Worm (Caenorhabditis elegans): ENCODE results near the gene Y55F3AM.21.
A peak's percentile ranks its signal among the peaks of the same experiment; 100 is the strongest.

The Y55F3AM.21 gene

ce11 chrIV:1093870-1094564 is 42.5 kb upstream of the Y55F3AM.21 start, which contains the start of the genes cct-8 and Y55F3AR.2 (continued):
- TF ChIP-seq pha-4 (GFP tag; IDR thresholded peaks at IDR 0.05): peak; percentile 97
- peak; percentile 19 for TF ChIP-seq pha-4 (tag; optimal IDR thresholded peaks at IDR 0.05)
- TF ChIP-seq dmd-8 (GFP tag; IDR thresholded peaks at IDR 0.05): no peak
- peak in 1 of 2 experiments; percentile 65 for TF ChIP-seq mdl-1 (tag; optimal IDR thresholded peaks at IDR 0.05)
- peak; percentile 95 for TF ChIP-seq spr-1 (tag; optimal IDR thresholded peaks at IDR 0.05)
- peak; percentile 81 for TF ChIP-seq nhr-10 (tag; optimal IDR thresholded peaks at IDR 0.05)
- TF ChIP-seq dve-1 (tag; optimal IDR thresholded peaks at IDR 0.05; ENCODE audit: insufficient read depth): peak; percentile 99
- TF ChIP-seq lin-38 (GFP tag; IDR thresholded peaks at IDR 0.05): peak; percentile 97
- no peak for TF ChIP-seq ceh-82 (tag; optimal IDR thresholded peaks at IDR 0.05)
- TF ChIP-seq hlh-30 (tag; optimal IDR thresholded peaks at IDR 0.05; ENCODE audit: insufficient read depth): peak; percentile 92
- peak; percentile 83 for TF ChIP-seq aha-1 (tag)
- peak; percentile 81 for TF ChIP-seq nhr-25 (tag; optimal IDR thresholded peaks at IDR 0.05; ENCODE audit: borderline replicate concordance, insufficient read depth)
- no peak for TF ChIP-seq egl-27 (tag; optimal IDR thresholded peaks at IDR 0.05)
- TF ChIP-seq ctbp-1 (GFP tag; IDR thresholded peaks at IDR 0.05): peak; percentile 97
- TF ChIP-seq mxl-3 (GFP tag; optimal IDR thresholded peaks at IDR 0.05): peak; percentile 72
- TF ChIP-seq daf-12 (tag; optimal IDR thresholded peaks at IDR 0.05): no peak
- peak; percentile 63 for TF ChIP-seq gei-8 (GFP tag; optimal IDR thresholded peaks at IDR 0.05)
- TF ChIP-seq snpc-1.2 (GFP tag; IDR thresholded peaks at IDR 0.05): peak; percentile 87
- TF ChIP-seq Y48G9A.11 (GFP tag; IDR thresholded peaks at IDR 0.05): peak; percentile 97
- 0 out of 2 replicates have a peak, but pooled peaks have one; percentile 72 for TF ChIP-seq F44E2.7 (GFP tag; IDR thresholded peaks at IDR 0.05)
- TF ChIP-seq nhr-41 (GFP tag; IDR thresholded peaks at IDR 0.05): peak; percentile 76; the same call in 1 of the 2 replicates
- TF ChIP-seq T26A8.4 (GFP tag; IDR thresholded peaks at IDR 0.05): peak; percentile 99
- peak; percentile 89 for TF ChIP-seq nhr-48 (tag; optimal IDR thresholded peaks at IDR 0.05)
- TF ChIP-seq mep-1 (tag; optimal IDR thresholded peaks at IDR 0.05): peak; percentile 99
- TF ChIP-seq lin-13 (GFP tag; optimal IDR thresholded peaks at IDR 0.05): peak; percentile 95
- TF ChIP-seq nhr-11 (tag; optimal IDR thresholded peaks at IDR 0.05): peak; percentile 89
- TF ChIP-seq ceh-44 (GFP tag; IDR thresholded peaks at IDR 0.05): peak; percentile 71; the same call in 1 of the 2 replicates
- peak; percentile 99 for TF ChIP-seq hmg-1.1 (GFP tag; IDR thresholded peaks at IDR 0.05)
- peak; percentile 56; the same call in 1 of the 2 replicates for TF ChIP-seq zip-11 (GFP tag; IDR thresholded peaks at IDR 0.05)
- peak; percentile 96 for TF ChIP-seq egl-43 (GFP tag; IDR thresholded peaks at IDR 0.05)
- peak; percentile 98 for TF ChIP-seq mdt-29 (GFP tag; IDR thresholded peaks at IDR 0.05)
- TF ChIP-seq zip-2 (tag; optimal IDR thresholded peaks at IDR 0.05): peak; percentile 84
- TF ChIP-seq F10B5.3 (tag; optimal IDR thresholded peaks at IDR 0.05): peak; percentile 93
- TF ChIP-seq mxl-2 (GFP tag; conservative IDR thresholded peaks at IDR 0.05): peak; percentile 74
- peak; percentile 94 for TF ChIP-seq nhr-77 (tag; optimal IDR thresholded peaks at IDR 0.05)
- peak; percentile 78 for TF ChIP-seq ceh-32 (tag; optimal IDR thresholded peaks at IDR 0.05; ENCODE audit: poor library complexity)
- TF ChIP-seq lsy-2 (tag; optimal IDR thresholded peaks at IDR 0.05): peak; percentile 99 to 100
- TF ChIP-seq skn-1 (tag; optimal IDR thresholded peaks at IDR 0.05): no peak
- peak; percentile 96 for TF ChIP-seq lin-29 (GFP tag; IDR thresholded peaks at IDR 0.05)
- TF ChIP-seq cey-2 (tag; optimal IDR thresholded peaks at IDR 0.05; ENCODE audit: borderline replicate concordance, insufficient read depth): peak; percentile 63
- peak; percentile 94 for TF ChIP-seq dpl-1 (GFP tag; optimal IDR thresholded peaks at IDR 0.05)
- peak; percentile 99 for TF ChIP-seq ceh-20 (GFP tag; IDR thresholded peaks at IDR 0.05)
- peak; percentile 99 for TF ChIP-seq php-3 (GFP tag; IDR thresholded peaks at IDR 0.05)
- peak; percentile 97 for TF ChIP-seq tra-1 (GFP tag; IDR thresholded peaks at IDR 0.05)
- no peak for TF ChIP-seq nhr-237 (tag; optimal IDR thresholded peaks at IDR 0.05)
- TF ChIP-seq pqm-1 (tag; optimal IDR thresholded peaks at IDR 0.05): no peak
- TF ChIP-seq ceh-62 (tag; optimal IDR thresholded peaks at IDR 0.05): no peak
- peak; percentile 93 for TF ChIP-seq nhr-6 (tag; optimal IDR thresholded peaks at IDR 0.05)
- peak; percentile 97 for TF ChIP-seq T20F7.1 (GFP tag; optimal IDR thresholded peaks at IDR 0.05)

Data from whole organism, L4 larva.